Fruit fly (Drosophila melanogaster) whole organism, embryonic: ENCODE measurements around the gene CG14230.

Source experiments
- Atf6 ChIP-seq: fragments of 200-800 bp; sonication (Bioruptor generic); IDR thresholded peaks from 2 replicates; pipeline ENCODE4 v1.3.6; 2022; ENCODE audit warnings: missing biosample characterization, missing genetic modification characterization
- B-H1 ChIP-seq: fragments of 200-800 bp; sonication (Bioruptor generic); IDR thresholded peaks from 3 replicates; pipeline ENCODE4 v1.3.6; 2022; ENCODE audit warnings: missing biosample characterization, missing genetic modification characterization
- B-H2 ChIP-seq: fragments of 200-800 bp; sonication (Bioruptor generic); optimal IDR thresholded peaks from 2 replicates; lab custom pipeline; 2018; ENCODE audit warnings: missing biosample characterization, mild to moderate bottlenecking, missing genetic modification characterization
- BtbVII ChIP-seq: fragments of 200-800 bp; sonication (Bioruptor generic); optimal IDR thresholded peaks from 3 replicates; lab custom pipeline; 2017; ENCODE audit warnings: missing biosample characterization, mild to moderate bottlenecking, missing genetic modification characterization
- CG10274 ChIP-seq: fragments of 200-800 bp; sonication (Bioruptor generic); optimal IDR thresholded peaks from 3 replicates; lab custom pipeline; 2017; ENCODE audit warnings: missing biosample characterization, mild to moderate bottlenecking, missing genetic modification characterization
- CG10462 ChIP-seq: fragments of 200-800 bp; sonication (Bioruptor generic); optimal IDR thresholded peaks from 2 replicates; lab custom pipeline; 2016; ENCODE audit warnings: missing biosample characterization, missing genetic modification characterization
- CG11085 ChIP-seq: fragments of 200-800 bp; sonication (Bioruptor generic); IDR thresholded peaks from 2 replicates; pipeline ENCODE4 v1.3.6; 2022; ENCODE audit warnings: missing biosample characterization, missing genetic modification characterization
- CG11093 ChIP-seq: fragments of 200-800 bp; sonication (Bioruptor generic); IDR thresholded peaks from 3 replicates; pipeline ENCODE4 v1.3.6; 2022; ENCODE audit warnings: missing biosample characterization, missing genetic modification characterization
- CG11247 ChIP-seq: fragments of 200-800 bp; sonication (Bioruptor generic); IDR thresholded peaks from 2 replicates; pipeline ENCODE4 v1.3.6; 2022; ENCODE audit warnings: missing biosample characterization, missing genetic modification characterization
- CG12155 ChIP-seq: fragments of 200-800 bp; sonication (Bioruptor generic); optimal IDR thresholded peaks from 3 replicates; lab custom pipeline; 2016; ENCODE audit warnings: missing biosample characterization, missing genetic modification characterization
- CG13894 ChIP-seq: fragments of 200-800 bp; sonication (Bioruptor generic); optimal IDR thresholded peaks from 3 replicates; lab custom pipeline; 2018; ENCODE audit warnings: missing biosample characterization, mild to moderate bottlenecking, missing genetic modification characterization, moderate library complexity
- CG16815 ChIP-seq: fragments of 200-800 bp; sonication (Bioruptor generic); optimal IDR thresholded peaks from 3 replicates; lab custom pipeline; 2017; ENCODE audit warnings: missing biosample characterization, mild to moderate bottlenecking, missing genetic modification characterization
- CG17829 ChIP-seq: fragments of 200-800 bp; optimal IDR thresholded peaks from 2 replicates; lab custom pipeline; 2019; ENCODE audit warnings: missing biosample characterization, mild to moderate bottlenecking, missing genetic modification characterization, moderate library complexity
- CG1792 ChIP-seq: fragments of 200-800 bp; sonication (Bioruptor generic); optimal IDR thresholded peaks from 2 replicates; lab custom pipeline; 2016; ENCODE audit warnings: missing biosample characterization, missing genetic modification characterization
- CG2116 ChIP-seq: fragments of 200-800 bp; sonication (Bioruptor generic); optimal IDR thresholded peaks from 3 replicates; lab custom pipeline; 2018; ENCODE audit warnings: missing biosample characterization, mild to moderate bottlenecking, missing genetic modification characterization
- CG2889 ChIP-seq: fragments of 200-800 bp; sonication (Bioruptor generic); IDR thresholded peaks from 3 replicates; pipeline ENCODE4 v1.3.6; 2022; ENCODE audit warnings: missing biosample characterization, missing genetic modification characterization
- CG31441 ChIP-seq: fragments of 200-800 bp; sonication (Bioruptor generic); IDR thresholded peaks from 2 replicates; pipeline ENCODE4 v1.3.6; 2022; ENCODE audit warnings: missing biosample characterization, missing genetic modification characterization
- CG33557 ChIP-seq: fragments of 200-800 bp; sonication (Bioruptor generic); optimal IDR thresholded peaks from 2 replicates; lab custom pipeline; 2019; ENCODE audit warnings: missing biosample characterization, mild to moderate bottlenecking, missing genetic modification characterization, moderate library complexity
- CG4282 ChIP-seq: fragments of 200-800 bp; sonication (Bioruptor generic); optimal IDR thresholded peaks from 2 replicates; lab custom pipeline; 2016; ENCODE audit warnings: missing biosample characterization, missing genetic modification characterization
- CG4707 ChIP-seq: fragments of 200-800 bp; sonication (Bioruptor generic); optimal IDR thresholded peaks from 2 replicates; lab custom pipeline; 2018; ENCODE audit warnings: missing biosample characterization, mild to moderate bottlenecking, missing genetic modification characterization, moderate library complexity
- CG6175 ChIP-seq: fragments of 200-800 bp; sonication (Bioruptor generic); IDR thresholded peaks from 3 replicates; pipeline ENCODE4 v1.3.6; 2022; ENCODE audit warnings: missing biosample characterization, missing genetic modification characterization
- CG8359 ChIP-seq: fragments of 200-800 bp; sonication (Bioruptor generic); optimal IDR thresholded peaks from 2 replicates; lab custom pipeline; 2017; ENCODE audit warnings: missing biosample characterization, mild to moderate bottlenecking, missing genetic modification characterization, borderline replicate concordance
- CG9932 ChIP-seq: fragments of 200-800 bp; sonication (Bioruptor generic); IDR thresholded peaks from 2 replicates; pipeline ENCODE4 v1.3.6; 2022; ENCODE audit warnings: missing biosample characterization, missing genetic modification characterization
- CTCF ChIP-seq: fragments of 200-800 bp; sonication (Bioruptor generic); optimal IDR thresholded peaks from 2 replicates; lab custom pipeline; 2017; ENCODE audit warnings: missing biosample characterization, mild to moderate bottlenecking, missing genetic modification characterization, moderate library complexity
- Chrac-16 ChIP-seq: fragments of 200-800 bp; sonication (Bioruptor generic); optimal IDR thresholded peaks from 3 replicates; lab custom pipeline; 2016; ENCODE audit warnings: missing biosample characterization, missing genetic modification characterization
- Dfd ChIP-seq, 2 experiments: fragments of >200 bp; optimal IDR thresholded peaks; 2 replicates each; lab custom pipeline; 2017; ENCODE audit warnings: missing biosample characterization in 2 of 2, missing genetic modification characterization in 2 of 2
- Dip2 ChIP-seq: fragments of 200-800 bp; sonication (Bioruptor generic); IDR thresholded peaks from 2 replicates; pipeline ENCODE4 v1.3.6; 2022; ENCODE audit warnings: missing biosample characterization, missing genetic modification characterization
- GATAe ChIP-seq: fragments of 200-800 bp; sonication (Bioruptor generic); conservative IDR thresholded peaks from 2 replicates; pipeline ENCODE4 v1.3.6; 2022; ENCODE audit warnings: missing biosample characterization, missing genetic modification characterization
- HHEX ChIP-seq: fragments of 200-800 bp; sonication (Bioruptor generic); optimal IDR thresholded peaks from 3 replicates; lab custom pipeline; 2017; ENCODE audit warnings: missing biosample characterization, mild to moderate bottlenecking, missing genetic modification characterization, missing genetic modification reagents
- HLH3B ChIP-seq: fragments of 200-800 bp; sonication (Bioruptor generic); IDR thresholded peaks from 2 replicates; pipeline ENCODE4 v1.3.6; 2022; ENCODE audit warnings: missing biosample characterization, missing genetic modification characterization
- HLH54F ChIP-seq: fragments of 200-800 bp; sonication (Bioruptor generic); optimal IDR thresholded peaks from 3 replicates; lab custom pipeline; 2016; ENCODE audit warnings: missing biosample characterization, missing genetic modification characterization
- Hr51 ChIP-seq, 2 experiments: fragments of 200-800 bp; sonication (Bioruptor generic); optimal IDR thresholded peaks; 2 replicates in 1 of 2; 3 replicates in 1 of 2; lab custom pipeline; 2016 to 2018; ENCODE audit warnings: missing biosample characterization in 2 of 2, missing genetic modification characterization in 2 of 2, mild to moderate bottlenecking in 1 of 2, moderate library complexity in 1 of 2
- Meics ChIP-seq: fragments of 200-800 bp; sonication (Bioruptor generic); optimal IDR thresholded peaks from 2 replicates; lab custom pipeline; 2017; ENCODE audit warnings: missing biosample characterization, mild to moderate bottlenecking, missing genetic modification characterization
- Ptx1 ChIP-seq: fragments of 200-800 bp; sonication (Bioruptor generic); IDR thresholded peaks from 2 replicates; pipeline ENCODE4 v1.3.6; 2022; ENCODE audit warnings: missing biosample characterization, missing genetic modification characterization
- Ravus ChIP-seq: fragments of 200-800 bp; sonication (Bioruptor generic); IDR thresholded peaks from 2 replicates; pipeline ENCODE4 v1.3.6; 2022; ENCODE audit warnings: missing biosample characterization, missing genetic modification characterization
- Rfx ChIP-seq: fragments of 200-800 bp; sonication (Bioruptor generic); IDR thresholded peaks from 2 replicates; pipeline ENCODE4 v1.3.6; 2022; ENCODE audit warnings: missing biosample characterization, missing genetic modification characterization
- Six4 ChIP-seq: fragments of 200-800 bp; sonication (Bioruptor generic); optimal IDR thresholded peaks from 2 replicates; lab custom pipeline; 2016; ENCODE audit warnings: missing biosample characterization, missing genetic modification characterization
- YL-1 ChIP-seq: fragments of 200-800 bp; sonication (Bioruptor generic); optimal IDR thresholded peaks from 3 replicates; lab custom pipeline; 2017; ENCODE audit warnings: missing biosample characterization, mild to moderate bottlenecking, missing genetic modification characterization
- bab2 ChIP-seq: fragments of 200-800 bp; sonication (Bioruptor generic); optimal IDR thresholded peaks from 2 replicates; lab custom pipeline; 2016; ENCODE audit warnings: missing biosample characterization, missing genetic modification characterization
- bbx ChIP-seq: fragments of 200-800 bp; sonication (Bioruptor generic); IDR thresholded peaks from 2 replicates; pipeline ENCODE4 v1.3.6; 2022; ENCODE audit warnings: missing biosample characterization, missing genetic modification characterization; ENCODE audit not compliant: partially characterized antibody
- bowl ChIP-seq: fragments of 200-800 bp; sonication (Bioruptor generic); IDR thresholded peaks from 2 replicates; pipeline ENCODE4 v1.3.6; 2022; ENCODE audit warnings: missing biosample characterization, missing genetic modification characterization
- dm ChIP-seq: fragments of 200-800 bp; sonication (Bioruptor generic); optimal IDR thresholded peaks from 3 replicates; lab custom pipeline; 2016; ENCODE audit warnings: missing biosample characterization, missing genetic modification characterization
- eyg ChIP-seq: fragments of 200-800 bp; sonication (Bioruptor generic); optimal IDR thresholded peaks from 3 replicates; lab custom pipeline; 2016; ENCODE audit warnings: missing biosample characterization, missing genetic modification characterization
- gce ChIP-seq: fragments of 200-800 bp; sonication (Bioruptor generic); IDR thresholded peaks from 3 replicates; pipeline ENCODE4 v1.3.6; 2022; ENCODE audit warnings: missing biosample characterization, missing genetic modification characterization
- her ChIP-seq: fragments of 200-800 bp; sonication (Bioruptor generic); optimal IDR thresholded peaks from 2 replicates; lab custom pipeline; 2016; ENCODE audit warnings: missing biosample characterization, missing genetic modification characterization
- jigr1 ChIP-seq: fragments of 200-800 bp; sonication (Bioruptor generic); IDR thresholded peaks from 3 replicates; pipeline ENCODE4 v1.3.6; 2022; ENCODE audit warnings: missing biosample characterization, missing genetic modification characterization
- lbe ChIP-seq: fragments of 200-800 bp; sonication (Bioruptor generic); optimal IDR thresholded peaks from 2 replicates; lab custom pipeline; 2016; ENCODE audit warnings: missing biosample characterization, mild to moderate bottlenecking, missing genetic modification characterization
- otp ChIP-seq: fragments of 200-800 bp; sonication (Bioruptor generic); IDR thresholded peaks from 3 replicates; pipeline ENCODE4, ENCODE4 v1.3.6; 2022; ENCODE audit warnings: missing biosample characterization, missing genetic modification characterization
- pfk ChIP-seq: fragments of 200-800 bp; sonication (Bioruptor generic); optimal IDR thresholded peaks from 2 replicates; lab custom pipeline; 2018; ENCODE audit warnings: missing biosample characterization, mild to moderate bottlenecking, missing genetic modification characterization, moderate library complexity
- pho ChIP-seq: fragments of 200-800 bp; sonication (Bioruptor generic); optimal IDR thresholded peaks from 2 replicates; lab custom pipeline; 2016; ENCODE audit warnings: missing biosample characterization, missing genetic modification characterization
- row ChIP-seq: fragments of 200-800 bp; sonication (Bioruptor generic); IDR thresholded peaks from 3 replicates; pipeline ENCODE4 v1.3.6; 2022; ENCODE audit warnings: missing biosample characterization, missing genetic modification characterization
- slp2 ChIP-seq: fragments of 200-800 bp; sonication (Bioruptor generic); optimal IDR thresholded peaks from 2 replicates; lab custom pipeline; 2016; ENCODE audit warnings: missing biosample characterization, missing genetic modification characterization
- ssp ChIP-seq: fragments of 200-800 bp; sonication (Bioruptor generic); IDR thresholded peaks from 2 replicates; pipeline ENCODE4 v1.3.6; 2022; ENCODE audit warnings: missing biosample characterization, missing genetic modification characterization

Gene CG14230

DNA sequence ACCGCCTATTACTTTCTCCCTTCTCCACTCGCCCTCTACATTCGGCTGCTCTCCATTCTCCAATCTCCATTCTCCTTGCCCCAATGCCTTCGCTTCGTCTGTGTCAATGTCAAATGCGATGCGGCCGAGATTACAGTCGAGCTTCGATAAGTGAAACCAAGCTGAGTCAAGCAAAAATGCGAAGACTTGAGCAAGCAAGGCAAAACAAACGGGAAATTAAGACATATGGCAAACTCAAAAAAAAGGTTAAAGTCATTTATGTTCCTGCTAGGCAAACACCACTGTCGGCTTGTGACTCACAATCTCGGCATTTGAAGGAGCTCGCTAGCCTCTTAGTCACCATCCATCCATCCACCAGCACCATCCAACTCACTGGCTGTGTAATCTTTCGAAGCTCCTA lies 35.6 kb upstream of the CG14230 start (continued):
- TF ChIP-seq CG11085 (GFP tag; lab: Robert Waterston, UW) (peak; percentile 83), B-H2 (GFP tag; lab: Kevin White, UChicago) (peak; percentile 90), Hr51 (GFP tag; optimal IDR thresholded peaks at IDR 0.05; lab: Kevin White, UChicago) (peak; percentile 93 to 96), Ravus (GFP tag; lab: Robert Waterston, UW) (peak; percentile 77), pho (GFP tag; lab: Kevin White, UChicago) (peak; percentile 96), GATAe (GFP tag; lab: Robert Waterston, UW) (peak; percentile 75), CG33557 (peak; percentile 98), jigr1 (peak; percentile 64; the same call in 2 of the 3 replicates), bab2 (GFP tag; lab: Kevin White, UChicago) (peak; percentile 98), CG16815 (GFP tag; lab: Kevin White, UChicago) (peak; percentile 98), CG1792 (peak; percentile 95), otp (peak; percentile 96), Rfx (GFP tag; lab: Robert Waterston, UW) (peak; percentile 95), lbe (GFP tag; lab: Kevin White, UChicago) (peak; percentile 98), CG2889 (GFP tag; lab: Robert Waterston, UW) (peak; percentile 96), gce (GFP tag; lab: Robert Waterston, UW) (peak; percentile 89), Six4 (peak; percentile 94), CG4707 (GFP tag; lab: Kevin White, UChicago) (peak; percentile 93), CTCF (GFP tag; lab: Kevin White, UChicago) (peak; percentile 56), HLH54F (GFP tag; lab: Kevin White, UChicago) (peak; percentile 96), CG10274 (peak; percentile 86), bbx (no peak), Dfd (GFP tag; optimal IDR thresholded peaks at IDR 0.05; lab: Kevin White, UChicago) (no peak), YL-1 (GFP tag; lab: Kevin White, UChicago) (peak; percentile 90), row (GFP tag; lab: Robert Waterston, UW) (peak; percentile 98), CG4282 (GFP tag; lab: Kevin White, UChicago) (peak; percentile 80), pfk (GFP tag; lab: Kevin White, UChicago) (peak; percentile 13), Ptx1 (GFP tag; lab: Robert Waterston, UW) (peak; percentile 90), bowl (GFP tag; lab: Robert Waterston, UW) (peak; percentile 93), CG10462 (GFP tag; lab: Kevin White, UChicago) (peak; percentile 94), Atf6 (peak; percentile 94), dm (GFP tag; lab: Kevin White, UChicago) (peak; percentile 94), eyg (GFP tag; lab: Kevin White, UChicago) (peak; percentile 89), CG11093 (GFP tag; lab: Robert Waterston, UW) (peak; percentile 92), CG11247 (GFP tag; lab: Robert Waterston, UW) (peak; percentile 93), Chrac-16 (peak; percentile 98), CG13894 (tag; lab: Kevin White, UChicago) (no peak), slp2 (GFP tag; lab: Kevin White, UChicago) (peak; percentile 90), CG9932 (GFP tag; lab: Robert Waterston, UW) (peak; percentile 97), CG31441 (GFP tag; lab: Robert Waterston, UW) (peak; percentile 91), CG17829 (tag; lab: Kevin White, UChicago) (peak; percentile 94), CG8359 (GFP tag; lab: Kevin White, UChicago) (peak; percentile 81), Dip2 (peak; percentile 45; the same call in 1 of the 2 replicates), CG2116 (GFP tag; lab: Kevin White, UChicago) (peak; percentile 74), BtbVII (GFP tag; lab: Kevin White, UChicago) (peak; percentile 84), her (GFP tag; lab: Kevin White, UChicago) (peak; percentile 97), B-H1 (GFP tag; lab: Robert Waterston, UW) (peak; percentile 89), HLH3B (GFP tag; lab: Robert Waterston, UW) (peak; percentile 91), HHEX (GFP tag; lab: Kevin White, UChicago) (peak; percentile 91), CG12155 (peak; percentile 95), Meics (GFP tag; lab: Kevin White, UChicago) (peak; percentile 91), ssp (peak; percentile 79), CG6175 (GFP tag; lab: Robert Waterston, UW) (peak; percentile 89)
